Fruit fly (Drosophila melanogaster) whole organism, embryonic: ENCODE data around the gene fzy.

Experiments
- CG12659 ChIP-seq: fragments of 200-800 bp; sonication (Bioruptor generic); optimal IDR thresholded peaks from 3 replicates; lab custom pipeline; 2017; ENCODE audit warnings: mild to moderate bottlenecking, missing biosample characterization, missing genetic modification reagents, missing genetic modification characterization
- CG12769 ChIP-seq: fragments of 200-800 bp; sonication (Bioruptor generic); optimal IDR thresholded peaks from 2 replicates; lab custom pipeline; 2019; ENCODE audit warnings: missing biosample characterization, mild to moderate bottlenecking, missing genetic modification characterization, moderate library complexity
- CG14667 ChIP-seq: fragments of 200-800 bp; sonication (Bioruptor generic); IDR thresholded peaks from 2 replicates; pipeline ENCODE4 v1.3.6; 2022; ENCODE audit warnings: missing biosample characterization, missing genetic modification characterization
- CG14965 ChIP-seq: fragments of 200-800 bp; sonication (Bioruptor generic); optimal IDR thresholded peaks from 2 replicates; lab custom pipeline; 2016; ENCODE audit warnings: missing biosample characterization, missing genetic modification characterization, borderline replicate concordance
- CG1529 ChIP-seq: fragments of 200-800 bp; sonication (Bioruptor generic); optimal IDR thresholded peaks from 3 replicates; lab custom pipeline; 2018; ENCODE audit warnings: missing biosample characterization, missing genetic modification characterization
- CG15479 ChIP-seq: fragments of 200-800 bp; sonication (Bioruptor generic); optimal IDR thresholded peaks from 3 replicates; lab custom pipeline; 2019; ENCODE audit warnings: missing biosample characterization, mild to moderate bottlenecking, missing genetic modification characterization, moderate library complexity
- CG15601 ChIP-seq: fragments of 200-800 bp; sonication (Bioruptor generic); optimal IDR thresholded peaks from 3 replicates; lab custom pipeline; 2019; ENCODE audit warnings: missing biosample characterization, mild to moderate bottlenecking, missing genetic modification characterization, moderate library complexity
- CG16863 ChIP-seq: fragments of 200-800 bp; sonication (Bioruptor generic); optimal IDR thresholded peaks from 3 replicates; lab custom pipeline; 2016; ENCODE audit warnings: missing biosample characterization, missing genetic modification characterization
- CG17328 ChIP-seq: fragments of 200-800 bp; sonication (Bioruptor generic); IDR thresholded peaks from 2 replicates; pipeline ENCODE4 v1.3.6; 2022; ENCODE audit warnings: missing biosample characterization, missing genetic modification characterization
- CG2875 ChIP-seq: fragments of 200-800 bp; sonication (Bioruptor generic); optimal IDR thresholded peaks from 2 replicates; lab custom pipeline; 2017; ENCODE audit warnings: missing biosample characterization, mild to moderate bottlenecking, missing genetic modification characterization, missing genetic modification reagents
- CG31365 ChIP-seq: fragments of 200-800 bp; sonication (Bioruptor generic); optimal IDR thresholded peaks from 2 replicates; lab custom pipeline; 2018; ENCODE audit warnings: missing biosample characterization, mild to moderate bottlenecking, missing genetic modification characterization
- CG34422 ChIP-seq: fragments of 200-800 bp; sonication (Bioruptor generic); IDR thresholded peaks from 3 replicates; pipeline ENCODE4 v1.3.6; 2022; ENCODE audit warnings: missing biosample characterization, missing genetic modification characterization
- CG6175 ChIP-seq: fragments of 200-800 bp; sonication (Bioruptor generic); IDR thresholded peaks from 3 replicates; pipeline ENCODE4 v1.3.6; 2022; ENCODE audit warnings: missing biosample characterization, missing genetic modification characterization
- CG6765 ChIP-seq: fragments of 200-800 bp; sonication (Bioruptor generic); optimal IDR thresholded peaks from 3 replicates; lab custom pipeline; 2017; ENCODE audit warnings: missing biosample characterization, mild to moderate bottlenecking, missing genetic modification characterization
- CG6791 ChIP-seq: fragments of 200-800 bp; sonication (Bioruptor generic); IDR thresholded peaks from 3 replicates; pipeline ENCODE4 v1.3.6; 2022; ENCODE audit warnings: missing biosample characterization, missing genetic modification characterization; ENCODE audit not compliant: partially characterized antibody
- CG8281 ChIP-seq: fragments of 200-800 bp; sonication (Bioruptor generic); optimal IDR thresholded peaks from 2 replicates; lab custom pipeline; 2018; ENCODE audit warnings: missing biosample characterization, mild to moderate bottlenecking, missing genetic modification characterization, moderate library complexity
- CG9876 ChIP-seq: fragments of 200-800 bp; sonication (Bioruptor generic); optimal IDR thresholded peaks from 2 replicates; lab custom pipeline; 2016; ENCODE audit warnings: missing biosample characterization, missing genetic modification characterization
- CG9932 ChIP-seq: fragments of 200-800 bp; sonication (Bioruptor generic); IDR thresholded peaks from 2 replicates; pipeline ENCODE4 v1.3.6; 2022; ENCODE audit warnings: missing biosample characterization, missing genetic modification characterization
- CHES-1-like ChIP-seq: fragments of 200-800 bp; sonication (Bioruptor generic); optimal IDR thresholded peaks from 2 replicates; lab custom pipeline; 2016; ENCODE audit warnings: missing biosample characterization, missing genetic modification characterization
- Camta ChIP-seq: fragments of 200-800 bp; sonication (Bioruptor generic); optimal IDR thresholded peaks from 2 replicates; lab custom pipeline; 2016; ENCODE audit warnings: missing biosample characterization, missing genetic modification characterization
- CrebB ChIP-seq: fragments of 200-800 bp; sonication (Bioruptor generic); optimal IDR thresholded peaks from 3 replicates; lab custom pipeline; 2018; ENCODE audit warnings: missing biosample characterization, mild to moderate bottlenecking, missing genetic modification characterization
- Dll ChIP-seq: fragments of 200-800 bp; sonication (Bioruptor generic); IDR thresholded peaks from 4 replicates; pipeline ENCODE4 v1.3.6; 2022; ENCODE audit warnings: missing biosample characterization, missing genetic modification characterization; ENCODE audit not compliant: partially characterized antibody
- HLH4C ChIP-seq: fragments of 200-800 bp; sonication (Bioruptor generic); IDR thresholded peaks from 3 replicates; pipeline ENCODE4 v1.3.6; 2022; ENCODE audit warnings: missing biosample characterization, missing genetic modification characterization; ENCODE audit not compliant: partially characterized antibody
- Hand ChIP-seq: fragments of 200-800 bp; sonication (Bioruptor generic); optimal IDR thresholded peaks from 2 replicates; lab custom pipeline; 2017; ENCODE audit warnings: mild to moderate bottlenecking, missing biosample characterization, missing genetic modification reagents, missing genetic modification characterization
- Hey ChIP-seq: fragments of 200-800 bp; sonication (Bioruptor generic); optimal IDR thresholded peaks from 3 replicates; lab custom pipeline; 2018; ENCODE audit warnings: missing biosample characterization, mild to moderate bottlenecking, missing genetic modification characterization
- Hr3 ChIP-seq: fragments of 200-800 bp; sonication (Bioruptor generic); optimal IDR thresholded peaks from 3 replicates; lab custom pipeline; 2016; ENCODE audit warnings: missing biosample characterization, missing genetic modification characterization
- Lim3 ChIP-seq: fragments of 200-800 bp; sonication (Bioruptor generic); IDR thresholded peaks from 2 replicates; pipeline ENCODE4 v1.3.6; 2022; ENCODE audit warnings: missing biosample characterization, missing genetic modification characterization
- NC2α ChIP-seq: fragments of 200-800 bp; sonication (Bioruptor generic); optimal IDR thresholded peaks from 2 replicates; lab custom pipeline; 2016; ENCODE audit warnings: missing biosample characterization, missing genetic modification characterization
- NfI ChIP-seq: fragments of 200-800 bp; sonication (Bioruptor generic); optimal IDR thresholded peaks from 3 replicates; lab custom pipeline; 2018; ENCODE audit warnings: missing biosample characterization, mild to moderate bottlenecking, missing genetic modification characterization, moderate library complexity
- Oli ChIP-seq: fragments of 200-800 bp; sonication (Bioruptor generic); optimal IDR thresholded peaks from 2 replicates; lab custom pipeline; 2018; ENCODE audit warnings: missing biosample characterization, mild to moderate bottlenecking, missing genetic modification characterization, moderate library complexity
- ato ChIP-seq: fragments of 200-800 bp; sonication (Bioruptor generic); IDR thresholded peaks from 2 replicates; pipeline ENCODE4 v1.3.6; 2022; ENCODE audit warnings: missing biosample characterization, missing genetic modification characterization; ENCODE audit not compliant: partially characterized antibody
- chif ChIP-seq, 2 experiments: fragments of 200-800 bp; sonication (Bioruptor generic); optimal IDR thresholded peaks; 3 replicates each; lab custom pipeline; 2016; ENCODE audit warnings: missing biosample characterization in 2 of 2, missing genetic modification characterization in 2 of 2
- dan ChIP-seq: fragments of 200-800 bp; sonication (Bioruptor generic); IDR thresholded peaks from 2 replicates; pipeline ENCODE4 v1.3.6; 2022; ENCODE audit warnings: missing biosample characterization, missing genetic modification characterization
- fd3F ChIP-seq: fragments of 200-800 bp; sonication (Bioruptor generic); optimal IDR thresholded peaks from 2 replicates; lab custom pipeline; 2018; ENCODE audit warnings: missing biosample characterization, mild to moderate bottlenecking, missing genetic modification characterization, moderate library complexity
- grau ChIP-seq: fragments of 200-800 bp; optimal IDR thresholded peaks from 3 replicates; lab custom pipeline; 2019; ENCODE audit warnings: missing biosample characterization, mild to moderate bottlenecking, missing genetic modification characterization, moderate library complexity
- lola ChIP-seq, 3 experiments: fragments of >200 bp in 2 of 3; fragments of 200-800 bp in 1 of 3; sonication (Bioruptor generic) in 1 of 3; optimal IDR thresholded peaks; 2 replicates each; lab custom pipeline; 2017 to 2019; ENCODE audit warnings: missing biosample characterization in 3 of 3, missing genetic modification characterization in 3 of 3, mild to moderate bottlenecking in 1 of 3, moderate library complexity in 1 of 3
- lov ChIP-seq, 2 experiments: fragments of 200-800 bp in 1 of 2; fragments of >200 bp in 1 of 2; sonication (Bioruptor generic) in 1 of 2; IDR thresholded peaks in 1 of 2; optimal IDR thresholded peaks in 1 of 2; 2 replicates in 1 of 2; 3 replicates in 1 of 2; pipeline versions ENCODE4 v1.3.6 to Lab custom; 2017 to 2022; ENCODE audit warnings: missing biosample characterization in 1 of 2, missing genetic modification characterization in 1 of 2
- mam ChIP-seq: fragments of 200-800 bp; sonication (Bioruptor generic); optimal IDR thresholded peaks from 3 replicates; lab custom pipeline; 2016; ENCODE audit warnings: missing biosample characterization, missing genetic modification characterization
- mirr ChIP-seq: fragments of 200-800 bp; sonication (Bioruptor generic); optimal IDR thresholded peaks from 3 replicates; lab custom pipeline; 2018; ENCODE audit warnings: missing biosample characterization, mild to moderate bottlenecking, missing genetic modification characterization
- nmo ChIP-seq: fragments of 200-800 bp; sonication (Bioruptor generic); optimal IDR thresholded peaks from 2 replicates; lab custom pipeline; 2018; ENCODE audit warnings: missing biosample characterization, mild to moderate bottlenecking, missing genetic modification characterization, moderate library complexity
- pan ChIP-seq, 4 experiments: fragments of >200 bp in 3 of 4; fragments of 200-800 bp in 1 of 4; sonication (Bioruptor generic) in 1 of 4; optimal IDR thresholded peaks in 3 of 4; IDR thresholded peaks in 1 of 4; 2 replicates each; pipeline versions ENCODE4 v1.3.6 to Lab custom; 2017 to 2022; ENCODE audit warnings: missing biosample characterization in 2 of 4, missing genetic modification characterization in 2 of 4, mixed read lengths in 1 of 4
- phol ChIP-seq: fragments of 200-800 bp; sonication (Bioruptor generic); optimal IDR thresholded peaks from 3 replicates; lab custom pipeline; 2018; ENCODE audit warnings: missing biosample characterization, mild to moderate bottlenecking, missing genetic modification characterization, moderate library complexity
- pnt ChIP-seq: fragments of 200-800 bp; sonication (Bioruptor generic); optimal IDR thresholded peaks from 3 replicates; lab custom pipeline; 2016; ENCODE audit warnings: missing biosample characterization, missing genetic modification characterization
- pros ChIP-seq: fragments of 200-800 bp; sonication (Bioruptor generic); optimal IDR thresholded peaks from 3 replicates; lab custom pipeline; 2019; ENCODE audit warnings: missing biosample characterization, mild to moderate bottlenecking, missing genetic modification characterization, moderate library complexity
- ro ChIP-seq: fragments of 200-800 bp; sonication (Bioruptor generic); IDR thresholded peaks from 2 replicates; pipeline ENCODE4 v1.3.6; 2022; ENCODE audit warnings: missing biosample characterization, missing genetic modification characterization
- run ChIP-seq: fragments of 200-800 bp; sonication (Bioruptor generic); optimal IDR thresholded peaks from 3 replicates; lab custom pipeline; 2018; ENCODE audit warnings: missing biosample characterization, mild to moderate bottlenecking, missing genetic modification characterization
- tna ChIP-seq: fragments of 200-800 bp; sonication (Bioruptor generic); IDR thresholded peaks from 2 replicates; pipeline ENCODE4 v1.3.6; 2022; ENCODE audit warnings: missing biosample characterization, missing genetic modification characterization; ENCODE audit not compliant: partially characterized antibody
- toy ChIP-seq: fragments of 200-800 bp; sonication (Bioruptor generic); IDR thresholded peaks from 2 replicates; pipeline ENCODE4 v1.3.6; 2022; ENCODE audit warnings: missing biosample characterization, missing genetic modification characterization
- vnd ChIP-seq: fragments of 200-800 bp; sonication (Bioruptor generic); IDR thresholded peaks from 3 replicates; pipeline ENCODE4 v1.3.6; 2022; ENCODE audit warnings: missing biosample characterization, missing genetic modification characterization; ENCODE audit not compliant: partially characterized antibody

Gene fzy

dm6 chr2L:16357865-16358264 lies 47.1 kb downstream of the fzy start (continued):
- TF ChIP-seq pros (GFP tag; lab: Kevin White, UChicago): no peak
- TF ChIP-seq Hey (tag; lab: Kevin White, UChicago): no peak
- TF ChIP-seq toy (GFP tag; lab: Robert Waterston, UW): no peak
- no peak for TF ChIP-seq CG31365 (tag; lab: Kevin White, UChicago)
- TF ChIP-seq CG2875 (GFP tag; lab: Kevin White, UChicago): no peak
- TF ChIP-seq CG1529: no peak
- TF ChIP-seq Camta (GFP tag; lab: Kevin White, UChicago): no peak
- no peak for TF ChIP-seq CG15479 (GFP tag; lab: Kevin White, UChicago)
- TF ChIP-seq ro (GFP tag; lab: Robert Waterston, UW): no peak
- TF ChIP-seq Dll: no peak
- no peak for TF ChIP-seq HLH4C (GFP tag; lab: Robert Waterston, UW)
- peak; percentile 36 for TF ChIP-seq grau (tag; lab: Kevin White, UChicago)
- no peak for TF ChIP-seq CG6791
- TF ChIP-seq mirr (GFP tag; lab: Kevin White, UChicago): no peak
- no peak for TF ChIP-seq CG14667 (GFP tag; lab: Robert Waterston, UW)
- TF ChIP-seq CrebB (tag; lab: Kevin White, UChicago): no peak
- TF ChIP-seq CG15601: peak; percentile 27
- peak; percentile 17 for TF ChIP-seq Oli (tag; lab: Kevin White, UChicago)
- no peak for TF ChIP-seq CG8281
- TF ChIP-seq CG17328 (GFP tag; lab: Robert Waterston, UW): 0 out of 2 replicates have a peak, but pooled peaks have one; percentile 22
- TF ChIP-seq run (tag; lab: Kevin White, UChicago): no peak
- no peak for TF ChIP-seq CG6765 (GFP tag; lab: Kevin White, UChicago)
- no peak for TF ChIP-seq CG12659 (GFP tag; lab: Kevin White, UChicago)
- no peak for TF ChIP-seq tna (GFP tag; lab: Robert Waterston, UW)
- no peak for TF ChIP-seq dan
- no peak for TF ChIP-seq chif (GFP tag; optimal IDR thresholded peaks at IDR 0.05; lab: Kevin White, UChicago)
- no peak for TF ChIP-seq pnt
- no peak for TF ChIP-seq ato (GFP tag; lab: Robert Waterston, UW)
- TF ChIP-seq pan (optimal IDR thresholded peaks at IDR 0.05; lab: Kevin White, UChicago): no peak
- TF ChIP-seq pan (GFP tag; optimal IDR thresholded peaks at IDR 0.05 in 1 of 2, IDR thresholded peaks at IDR 0.05 in 1 of 2): peak in 1 of 2 experiments; percentile 31
- no peak for TF ChIP-seq CG34422 (GFP tag; lab: Robert Waterston, UW)
- peak; percentile 38 for TF ChIP-seq phol
- no peak for TF ChIP-seq Hand (GFP tag; lab: Kevin White, UChicago)
- TF ChIP-seq NfI (GFP tag; lab: Kevin White, UChicago): no peak
- no peak for TF ChIP-seq lov (optimal IDR thresholded peaks at IDR 0.05; lab: Kevin White, UChicago)
- no peak for TF ChIP-seq lov (GFP tag; IDR thresholded peaks at IDR 0.05; lab: Robert Waterston, UW)
- TF ChIP-seq Lim3 (GFP tag; lab: Robert Waterston, UW): no peak
- TF ChIP-seq CHES-1-like (GFP tag; lab: Kevin White, UChicago): no peak
- no peak for TF ChIP-seq fd3F (GFP tag; lab: Kevin White, UChicago)
- TF ChIP-seq mam (GFP tag; lab: Kevin White, UChicago): no peak
- TF ChIP-seq CG12769 (tag; lab: Kevin White, UChicago): no peak
- TF ChIP-seq CG9932 (GFP tag; lab: Robert Waterston, UW): no peak
- TF ChIP-seq vnd (GFP tag; lab: Robert Waterston, UW): no peak
- TF ChIP-seq CG16863 (GFP tag; lab: Kevin White, UChicago): no peak
- TF ChIP-seq CG14965 (GFP tag; lab: Kevin White, UChicago): no peak
- TF ChIP-seq Hr3 (GFP tag; lab: Kevin White, UChicago): no peak
- TF ChIP-seq CG6175 (GFP tag; lab: Robert Waterston, UW): no peak
- peak in 1 of 3 experiments; percentile 6 for TF ChIP-seq lola (GFP tag; optimal IDR thresholded peaks at IDR 0.05; lab: Kevin White, UChicago)
- TF ChIP-seq nmo (GFP tag; lab: Kevin White, UChicago): peak; percentile 23
- TF ChIP-seq NC2α (GFP tag; lab: Kevin White, UChicago): no peak
- no peak for TF ChIP-seq CG9876 (GFP tag; lab: Kevin White, UChicago)
